Worm (Caenorhabditis elegans) whole organism, young adult: ENCODE results near the gene F59B10.2.

Experiments
- B0261.1 ChIP-seq: sonication (generic microtip); optimal IDR thresholded peaks from 2 replicates; lab custom pipeline; 2016; ENCODE audit warnings: mild to moderate bottlenecking, missing genetic modification characterization, moderate library complexity, missing compliant biosample characterization
- C17E4.6 ChIP-seq: fragments of 200-800 bp; sonication (Bioruptor generic); IDR thresholded peaks from 2 replicates; pipeline ENCODE4 v1.3.6; 2022; ENCODE audit warnings: missing genetic modification reagents, missing genetic modification characterization, missing compliant biosample characterization
- F23B12.7 ChIP-seq: sonication (generic microtip); optimal IDR thresholded peaks from 2 replicates; lab custom pipeline; 2017; ENCODE audit warnings: missing genetic modification characterization, mild to moderate bottlenecking, missing compliant biosample characterization, antibody characterized with exemption, moderate library complexity; ENCODE audit not compliant: insufficient read depth
- F33H1.4 ChIP-seq: fragments of 200-800 bp; sonication (Bioruptor generic); IDR thresholded peaks from 2 replicates; pipeline ENCODE4 v1.3.6; 2022; ENCODE audit warnings: missing genetic modification reagents, missing genetic modification characterization, missing compliant biosample characterization
- F39B2.1 ChIP-seq: fragments of 200-800 bp; sonication (Bioruptor generic); IDR thresholded peaks from 2 replicates; pipeline ENCODE4 v1.3.6; 2022; ENCODE audit warnings: missing genetic modification reagents, missing genetic modification characterization, missing compliant biosample characterization
- F49E8.2 ChIP-seq: sonication (generic microtip); optimal IDR thresholded peaks from 3 replicates; lab custom pipeline; 2017; ENCODE audit warnings: missing genetic modification characterization, mild to moderate bottlenecking, missing compliant biosample characterization, antibody characterized with exemption, moderate library complexity; ENCODE audit not compliant: insufficient read depth
- F52B5.7 ChIP-seq: sonication (generic microtip); optimal IDR thresholded peaks from 2 replicates; lab custom pipeline; 2016; ENCODE audit warnings: mild to moderate bottlenecking, missing genetic modification characterization, missing compliant biosample characterization
- F57A8.1 ChIP-seq: fragments of 200-800 bp; sonication (Bioruptor generic); optimal IDR thresholded peaks from 2 replicates; lab custom pipeline; 2018; ENCODE audit warnings: mild to moderate bottlenecking, missing genetic modification characterization, moderate library complexity, missing compliant biosample characterization
- K11D2.4 ChIP-seq: fragments of 200-800 bp; sonication (Bioruptor generic); IDR thresholded peaks from 2 replicates; pipeline ENCODE4 v1.3.6; 2022; ENCODE audit warnings: missing genetic modification reagents, missing genetic modification characterization, missing compliant biosample characterization
- Y53G8AR.9 ChIP-seq: fragments of 200-800 bp; sonication (Bioruptor generic); conservative IDR thresholded peaks from 2 replicates; pipeline ENCODE4 v1.3.6; 2022; ENCODE audit warnings: missing genetic modification reagents, missing genetic modification characterization, missing compliant biosample characterization
- aptf-2 ChIP-seq: fragments of 200-800 bp; sonication (Bioruptor generic); conservative IDR thresholded peaks from 2 replicates; pipeline ENCODE4 v1.3.6; 2022; ENCODE audit warnings: missing genetic modification reagents, missing genetic modification characterization, missing compliant biosample characterization
- aptf-3 ChIP-seq: fragments of 200-800 bp; sonication (Bioruptor generic); IDR thresholded peaks from 2 replicates; pipeline ENCODE4 v1.3.6; 2022; ENCODE audit warnings: missing genetic modification characterization, missing compliant biosample characterization
- atf-7 ChIP-seq: sonication (generic microtip); optimal IDR thresholded peaks from 2 replicates; lab custom pipeline; 2017; ENCODE audit warnings: mild to moderate bottlenecking, missing genetic modification characterization, missing compliant biosample characterization
- attf-5 ChIP-seq: fragments of 200-800 bp; sonication (Bioruptor generic); optimal IDR thresholded peaks from 2 replicates; lab custom pipeline; 2018; ENCODE audit warnings: mild to moderate bottlenecking, missing genetic modification characterization, missing compliant biosample characterization
- attf-6 ChIP-seq: fragments of 200-800 bp; sonication (Bioruptor generic); IDR thresholded peaks from 2 replicates; pipeline ENCODE4 v1.3.6; 2022; ENCODE audit warnings: missing genetic modification reagents, missing genetic modification characterization, missing compliant biosample characterization
- ceh-40 ChIP-seq: fragments of 200-800 bp; sonication (Bioruptor generic); IDR thresholded peaks from 2 replicates; pipeline ENCODE4 v1.3.6; 2022; ENCODE audit warnings: missing genetic modification characterization, missing compliant biosample characterization
- ceh-58 ChIP-seq: fragments of 200-800 bp; sonication (Bioruptor generic); IDR thresholded peaks from 2 replicates; pipeline ENCODE4 v1.3.6; 2022; ENCODE audit warnings: missing genetic modification characterization, missing compliant biosample characterization
- egl-44 ChIP-seq: fragments of 200-800 bp; sonication (Bioruptor generic); IDR thresholded peaks from 2 replicates; pipeline ENCODE4 v1.3.6; 2022; ENCODE audit warnings: missing genetic modification reagents, missing genetic modification characterization, missing compliant biosample characterization
- him-1 ChIP-seq: sonication (generic microtip); optimal IDR thresholded peaks from 2 replicates; lab custom pipeline; 2016; ENCODE audit warnings: missing genotype, missing genetic modification reagents, missing genetic modification characterization, missing compliant biosample characterization
- hlh-12 ChIP-seq: sonication (generic microtip); optimal IDR thresholded peaks from 2 replicates; lab custom pipeline; 2016; ENCODE audit warnings: missing genetic modification characterization, missing compliant biosample characterization
- hlh-26 ChIP-seq: fragments of 200-800 bp; sonication (Bioruptor generic); conservative IDR thresholded peaks from 2 replicates; pipeline ENCODE4 v1.3.6; 2022; ENCODE audit warnings: missing genetic modification reagents, missing genetic modification characterization, missing compliant biosample characterization
- hmg-1.2 ChIP-seq: fragments of 200-800 bp; sonication (Bioruptor generic); IDR thresholded peaks from 2 replicates; pipeline ENCODE4 v1.3.6; 2022; ENCODE audit warnings: missing genetic modification reagents, missing genetic modification characterization, missing compliant biosample characterization
- hmg-20 ChIP-seq: fragments of 200-800 bp; sonication (Bioruptor generic); IDR thresholded peaks from 2 replicates; pipeline ENCODE4 v1.3.6; 2022; ENCODE audit warnings: missing genetic modification reagents, missing genetic modification characterization, missing compliant biosample characterization
- hrde-1 ChIP-seq: sonication (generic microtip); optimal IDR thresholded peaks from 2 replicates; lab custom pipeline; 2016; ENCODE audit warnings: missing genetic modification characterization, mild to moderate bottlenecking, missing compliant biosample characterization, moderate library complexity, missing genotype, missing genetic modification reagents, borderline replicate concordance
- hsf-1 ChIP-seq: fragments of 200-800 bp; sonication (Bioruptor generic); IDR thresholded peaks from 2 replicates; pipeline ENCODE4 v1.3.6; 2022; ENCODE audit warnings: missing genetic modification reagents, missing genetic modification characterization, missing compliant biosample characterization
- madf-3 ChIP-seq: fragments of 200-800 bp; sonication (Bioruptor generic); IDR thresholded peaks from 2 replicates; pipeline ENCODE4 v1.3.6; 2022; ENCODE audit warnings: missing genetic modification reagents, missing genetic modification characterization, missing compliant biosample characterization
- mxl-1 ChIP-seq: sonication (generic microtip); optimal IDR thresholded peaks from 2 replicates; lab custom pipeline; 2016; ENCODE audit warnings: missing genetic modification characterization, missing compliant biosample characterization
- nfyb-1 ChIP-seq: fragments of 200-800 bp; sonication (Bioruptor generic); IDR thresholded peaks from 2 replicates; pipeline ENCODE4 v1.3.6; 2022; ENCODE audit warnings: missing genetic modification reagents, missing genetic modification characterization, missing compliant biosample characterization
- nhr-27 ChIP-seq: fragments of 200-800 bp; sonication (Bioruptor generic); optimal IDR thresholded peaks from 2 replicates; lab custom pipeline; 2018; ENCODE audit warnings: mild to moderate bottlenecking, missing genetic modification characterization, moderate library complexity, missing compliant biosample characterization
- nhr-80 ChIP-seq: sonication (generic microtip); optimal IDR thresholded peaks from 2 replicates; lab custom pipeline; 2016; ENCODE audit warnings: missing genetic modification characterization, missing compliant biosample characterization
- nhr-90 ChIP-seq: sonication (generic microtip); optimal IDR thresholded peaks from 2 replicates; lab custom pipeline; 2016; ENCODE audit warnings: missing genotype, mild to moderate bottlenecking, missing genetic modification characterization, missing compliant biosample characterization
- pbrm-1 ChIP-seq: fragments of 200-800 bp; sonication (Bioruptor generic); IDR thresholded peaks from 2 replicates; pipeline ENCODE4 v1.3.6; 2022; ENCODE audit warnings: missing genetic modification reagents, missing genetic modification characterization, missing compliant biosample characterization
- repo-1 ChIP-seq: sonication (generic microtip); optimal IDR thresholded peaks from 2 replicates; lab custom pipeline; 2017; ENCODE audit warnings: mild to moderate bottlenecking, missing genetic modification characterization, missing compliant biosample characterization
- rpc-1 ChIP-seq, 2 experiments: fragments of 150-350 bp in 1 of 2; sonication (generic microtip) in 1 of 2; optimal IDR thresholded peaks; 2 replicates each; lab custom pipeline; 2014 to 2018; ENCODE audit warnings: missing biosample characterization in 1 of 2, missing genetic modification characterization in 1 of 2, missing genetic modification reagents in 1 of 2, missing genotype in 1 of 2
- sdz-38 ChIP-seq: sonication (generic microtip); optimal IDR thresholded peaks from 2 replicates; lab custom pipeline; 2016; ENCODE audit warnings: missing genotype, missing genetic modification characterization, missing compliant biosample characterization
- snpc-1.1 ChIP-seq: sonication (generic microtip); optimal IDR thresholded peaks from 2 replicates; lab custom pipeline; 2017; ENCODE audit warnings: missing genetic modification characterization, mild to moderate bottlenecking, missing compliant biosample characterization, antibody characterized with exemption, moderate library complexity, missing genotype, missing genetic modification reagents; ENCODE audit not compliant: insufficient read depth
- sptf-2 ChIP-seq: fragments of 200-800 bp; sonication (Bioruptor generic); optimal IDR thresholded peaks from 2 replicates; lab custom pipeline; 2018; ENCODE audit warnings: mild to moderate bottlenecking, missing genetic modification characterization, missing compliant biosample characterization
- tbp1 ChIP-seq: fragments of 200-800 bp; sonication (Bioruptor generic); optimal IDR thresholded peaks from 2 replicates; lab custom pipeline; 2018; ENCODE audit warnings: mild to moderate bottlenecking, missing genetic modification characterization, missing compliant biosample characterization
- tbx-9 ChIP-seq: sonication (generic microtip); optimal IDR thresholded peaks from 2 replicates; lab custom pipeline; 2016; ENCODE audit warnings: borderline replicate concordance, missing genetic modification characterization, inconsistent platforms, missing compliant biosample characterization
- tlf-1 ChIP-seq: fragments of 200-800 bp; sonication (Bioruptor generic); optimal IDR thresholded peaks from 2 replicates; lab custom pipeline; 2018; ENCODE audit warnings: mild to moderate bottlenecking, missing genetic modification characterization, missing compliant biosample characterization
- ztf-22 ChIP-seq: fragments of 200-800 bp; sonication (Bioruptor generic); optimal IDR thresholded peaks from 2 replicates; lab custom pipeline; 2018; ENCODE audit warnings: mild to moderate bottlenecking, missing genetic modification characterization, moderate library complexity, missing compliant biosample characterization
- ztf-26 ChIP-seq: sonication (generic microtip); optimal IDR thresholded peaks from 2 replicates; lab custom pipeline; 2017; ENCODE audit warnings: missing genetic modification characterization, missing compliant biosample characterization
- ztf-3 ChIP-seq: fragments of 200-800 bp; sonication (Bioruptor generic); optimal IDR thresholded peaks from 2 replicates; lab custom pipeline; 2018; ENCODE audit warnings: mild to moderate bottlenecking, missing genetic modification characterization, missing compliant biosample characterization
- ztf-6 ChIP-seq: fragments of 200-800 bp; sonication (Bioruptor generic); IDR thresholded peaks from 2 replicates; pipeline ENCODE4 v1.3.6; 2022; ENCODE audit warnings: missing genetic modification reagents, missing genetic modification characterization, missing compliant biosample characterization

The F59B10.2 gene

ce11 chrII:10553377-10554045, 43.9 kb upstream of the F59B10.2 start (continued):
- TF ChIP-seq ztf-3 (no peak), hmg-1.2 (GFP tag; lab: Robert Waterston, UW) (no peak), sdz-38 (tag; lab: Kevin White, UChicago) (no peak), ceh-58 (GFP tag; lab: Robert Waterston, UW) (no peak), attf-5 (no peak), tbp1 (GFP tag; lab: Kevin White, UChicago) (no peak), sptf-2 (GFP tag; lab: Kevin White, UChicago) (no peak), hmg-20 (GFP tag; lab: Robert Waterston, UW) (no peak), hlh-26 (GFP tag; lab: Robert Waterston, UW) (no peak), tbx-9 (tag; lab: Kevin White, UChicago) (no peak), aptf-3 (GFP tag; lab: Robert Waterston, UW) (no peak), repo-1 (tag; lab: Kevin White, UChicago) (peak; percentile 49), aptf-2 (GFP tag; lab: Robert Waterston, UW) (no peak), egl-44 (GFP tag; lab: Robert Waterston, UW) (no peak), C17E4.6 (no peak), K11D2.4 (GFP tag; lab: Robert Waterston, UW) (0 out of 2 replicates have a peak, but pooled peaks have one; percentile 8), hrde-1 (tag; lab: Kevin White, UChicago) (no peak), hlh-12 (tag; lab: Kevin White, UChicago) (no peak), F49E8.2 (tag; lab: Kevin White, UChicago) (no peak), him-1 (tag; lab: Kevin White, UChicago) (no peak), B0261.1 (tag; lab: Kevin White, UChicago) (no peak), tlf-1 (GFP tag; lab: Kevin White, UChicago) (no peak), nhr-27 (no peak), F33H1.4 (GFP tag; lab: Robert Waterston, UW) (no peak), Y53G8AR.9 (GFP tag; lab: Robert Waterston, UW) (no peak), mxl-1 (tag; lab: Kevin White, UChicago) (no peak), hsf-1 (GFP tag; lab: Robert Waterston, UW) (no peak), snpc-1.1 (no peak)

- TF ChIP-seq F23B12.7 (tag; lab: Kevin White, UChicago) = no peak
- TF ChIP-seq him-1 (tag; lab: Kevin White, UChicago) = no peak
- peak; percentile 50 for TF ChIP-seq ztf-22 (GFP tag; lab: Kevin White, UChicago)
- TF ChIP-seq egl-44 (GFP tag; lab: Robert Waterston, UW) = no peak
- TF ChIP-seq rpc-1 (optimal IDR thresholded peaks at IDR 0.05; lab: Kevin White, UChicago) = no peak
- no peak for TF ChIP-seq rpc-1 (tag; optimal IDR thresholded peaks at IDR 0.05; lab: Kevin White, UChicago)
- TF ChIP-seq ceh-40 (GFP tag; lab: Robert Waterston, UW) = 0 out of 2 replicates have a peak, but pooled peaks have one; percentile 25
- TF ChIP-seq F52B5.7 = peak; percentile 52
- TF ChIP-seq nfyb-1 (GFP tag; lab: Robert Waterston, UW) = peak; percentile 88
- no peak for TF ChIP-seq aptf-3 (GFP tag; lab: Robert Waterston, UW)
- peak; percentile 45; the same call in 1 of the 2 replicates for TF ChIP-seq pbrm-1 (GFP tag; lab: Robert Waterston, UW)
- TF ChIP-seq madf-3 (GFP tag; lab: Robert Waterston, UW) = peak; percentile 81
- TF ChIP-seq ceh-58 (GFP tag; lab: Robert Waterston, UW) = no peak
- peak; percentile 76 for TF ChIP-seq ztf-26
- no peak for TF ChIP-seq attf-6
- peak; percentile 73 for TF ChIP-seq nhr-90 (tag; lab: Kevin White, UChicago)
- no peak for TF ChIP-seq hlh-12 (tag; lab: Kevin White, UChicago)
- TF ChIP-seq F33H1.4 (GFP tag; lab: Robert Waterston, UW) = 0 out of 2 replicates have a peak, but pooled peaks have one; percentile 8
- peak; percentile 87 for TF ChIP-seq hmg-1.2 (GFP tag; lab: Robert Waterston, UW)
- 0 out of 2 replicates have a peak, but pooled peaks have one; percentile 20 for TF ChIP-seq ztf-6 (GFP tag; lab: Robert Waterston, UW)
- no peak for TF ChIP-seq F39B2.1 (GFP tag; lab: Robert Waterston, UW)
- no peak for TF ChIP-seq F57A8.1 (GFP tag; lab: Kevin White, UChicago)
- peak; percentile 54 for TF ChIP-seq nhr-80 (tag; lab: Kevin White, UChicago)
- peak; percentile 87 for TF ChIP-seq atf-7 (tag; lab: Kevin White, UChicago)
Measured at ce11 chrII:10551985-10552736, 42.5 kb upstream of the F59B10.2 start.
